Fruit fly (Drosophila melanogaster) whole organism, embryonic: ENCODE results near the gene MtnD.
A peak's percentile ranks its signal among the peaks of the same experiment; 100 is the strongest.

Source experiments
- Antp ChIP-seq: fragments of 200-800 bp; sonication (Bioruptor generic); optimal IDR thresholded peaks from 3 replicates; lab custom pipeline; 2016; ENCODE audit warnings: missing biosample characterization, missing genetic modification characterization
- Asciz ChIP-seq: fragments of 200-800 bp; sonication (Bioruptor generic); optimal IDR thresholded peaks from 2 replicates; lab custom pipeline; 2017; ENCODE audit warnings: missing biosample characterization, mild to moderate bottlenecking, missing genetic modification characterization, missing genetic modification reagents
- BEAF-32 ChIP-seq: fragments of 200-800 bp; sonication (Bioruptor generic); optimal IDR thresholded peaks from 3 replicates; lab custom pipeline; 2017; ENCODE audit warnings: missing biosample characterization, missing genetic modification characterization, mild to moderate bottlenecking, moderate library complexity, missing genetic modification reagents
- Blimp-1 ChIP-seq: fragments of 200-800 bp; sonication (Bioruptor generic); optimal IDR thresholded peaks from 3 replicates; lab custom pipeline; 2018; ENCODE audit warnings: missing biosample characterization, missing genetic modification characterization, mild to moderate bottlenecking, moderate library complexity, missing genetic modification reagents
- CG10147 ChIP-seq: fragments of 200-800 bp; sonication (Bioruptor generic); optimal IDR thresholded peaks from 2 replicates; lab custom pipeline; 2019; ENCODE audit warnings: missing biosample characterization, mild to moderate bottlenecking, missing genetic modification characterization, moderate library complexity
- CG10431 ChIP-seq: fragments of 200-800 bp; sonication (Bioruptor generic); optimal IDR thresholded peaks from 3 replicates; lab custom pipeline; 2018; ENCODE audit warnings: missing biosample characterization, mild to moderate bottlenecking, missing genetic modification characterization
- CG10959 ChIP-seq: fragments of 200-800 bp; sonication (Bioruptor generic); IDR thresholded peaks from 2 replicates; pipeline ENCODE4 v1.3.6; 2022; ENCODE audit warnings: missing biosample characterization, missing genetic modification characterization
- CG11085 ChIP-seq: fragments of 200-800 bp; sonication (Bioruptor generic); IDR thresholded peaks from 2 replicates; pipeline ENCODE4 v1.3.6; 2022; ENCODE audit warnings: missing biosample characterization, missing genetic modification characterization
- CG12104 ChIP-seq: fragments of 200-800 bp; sonication (Bioruptor generic); optimal IDR thresholded peaks from 3 replicates; lab custom pipeline; 2016; ENCODE audit warnings: missing biosample characterization, missing genetic modification characterization
- CG14965 ChIP-seq: fragments of 200-800 bp; sonication (Bioruptor generic); optimal IDR thresholded peaks from 2 replicates; lab custom pipeline; 2016; ENCODE audit warnings: missing biosample characterization, missing genetic modification characterization, borderline replicate concordance
- CG15269 ChIP-seq: fragments of 200-800 bp; sonication (Bioruptor generic); optimal IDR thresholded peaks from 2 replicates; lab custom pipeline; 2018; ENCODE audit warnings: missing biosample characterization, mild to moderate bottlenecking, missing genetic modification characterization, moderate library complexity
- CG18262 ChIP-seq: fragments of 200-800 bp; optimal IDR thresholded peaks from 3 replicates; lab custom pipeline; 2019; ENCODE audit warnings: missing biosample characterization, mild to moderate bottlenecking, missing genetic modification characterization, moderate library complexity
- CG18599 ChIP-seq: fragments of 200-800 bp; sonication (Bioruptor generic); optimal IDR thresholded peaks from 3 replicates; lab custom pipeline; 2017; ENCODE audit warnings: missing biosample characterization, missing genetic modification characterization, mild to moderate bottlenecking, moderate library complexity, missing genetic modification reagents
- CG3065 ChIP-seq: fragments of 200-800 bp; sonication (Bioruptor generic); optimal IDR thresholded peaks from 2 replicates; lab custom pipeline; 2016; ENCODE audit warnings: missing biosample characterization, missing genetic modification characterization
- CG3281 ChIP-seq: fragments of 200-800 bp; sonication (Bioruptor generic); optimal IDR thresholded peaks from 3 replicates; lab custom pipeline; 2017; ENCODE audit warnings: missing biosample characterization, mild to moderate bottlenecking, missing genetic modification characterization
- CG6791 ChIP-seq: fragments of 200-800 bp; sonication (Bioruptor generic); IDR thresholded peaks from 3 replicates; pipeline ENCODE4 v1.3.6; 2022; ENCODE audit warnings: missing biosample characterization, missing genetic modification characterization; ENCODE audit not compliant: partially characterized antibody
- CG7745 ChIP-seq: fragments of 200-800 bp; sonication (Bioruptor generic); optimal IDR thresholded peaks from 2 replicates; lab custom pipeline; 2018; ENCODE audit warnings: missing biosample characterization, mild to moderate bottlenecking, missing genetic modification characterization, moderate library complexity
- CG9609 ChIP-seq: fragments of 200-800 bp; sonication (Bioruptor generic); optimal IDR thresholded peaks from 3 replicates; lab custom pipeline; 2016; ENCODE audit warnings: missing biosample characterization, missing genetic modification characterization
- CG9797 ChIP-seq: fragments of 200-800 bp; sonication (Bioruptor generic); optimal IDR thresholded peaks from 3 replicates; lab custom pipeline; 2018; ENCODE audit warnings: missing biosample characterization, mild to moderate bottlenecking, missing genetic modification characterization
- Dek ChIP-seq: fragments of 200-800 bp; sonication (Bioruptor generic); optimal IDR thresholded peaks from 3 replicates; lab custom pipeline; 2019; ENCODE audit warnings: missing biosample characterization, mild to moderate bottlenecking, missing genetic modification characterization, moderate library complexity
- ERR ChIP-seq: fragments of 200-800 bp; sonication (Bioruptor generic); optimal IDR thresholded peaks from 2 replicates; lab custom pipeline; 2016; ENCODE audit warnings: missing biosample characterization, missing genetic modification characterization
- Ets65A ChIP-seq: fragments of 200-800 bp; sonication (Bioruptor generic); peaks from one replicate; lab custom pipeline; 2016; ENCODE audit warnings: missing biosample characterization, missing genetic modification characterization
- Fer1 ChIP-seq: fragments of 200-800 bp; sonication (Bioruptor generic); optimal IDR thresholded peaks from 2 replicates; lab custom pipeline; 2017; ENCODE audit warnings: missing biosample characterization, mild to moderate bottlenecking, missing genetic modification characterization
- Gsc ChIP-seq: fragments of 200-800 bp; sonication (Bioruptor generic); IDR thresholded peaks from 2 replicates; pipeline ENCODE4 v1.3.6; 2022; ENCODE audit warnings: missing biosample characterization, missing genetic modification characterization
- HmgZ ChIP-seq: fragments of 200-800 bp; sonication (Bioruptor generic); optimal IDR thresholded peaks from 2 replicates; lab custom pipeline; 2018; ENCODE audit warnings: missing biosample characterization, mild to moderate bottlenecking, missing genetic modification characterization
- Max ChIP-seq: fragments of 200-800 bp; sonication (Bioruptor generic); optimal IDR thresholded peaks from 2 replicates; lab custom pipeline; 2016; ENCODE audit warnings: missing biosample characterization, mild to moderate bottlenecking, missing genetic modification characterization
- Meics ChIP-seq: fragments of 200-800 bp; sonication (Bioruptor generic); optimal IDR thresholded peaks from 2 replicates; lab custom pipeline; 2017; ENCODE audit warnings: missing biosample characterization, mild to moderate bottlenecking, missing genetic modification characterization
- Nf-YB ChIP-seq: fragments of 200-800 bp; sonication (Bioruptor generic); optimal IDR thresholded peaks from 3 replicates; lab custom pipeline; 2019; ENCODE audit warnings: missing biosample characterization, mild to moderate bottlenecking, missing genetic modification characterization, moderate library complexity
- al ChIP-seq: fragments of 200-800 bp; sonication (Bioruptor generic); IDR thresholded peaks from 2 replicates; pipeline ENCODE4 v1.3.6; 2022; ENCODE audit warnings: missing biosample characterization, missing genetic modification characterization
- br ChIP-seq: fragments of >200 bp; optimal IDR thresholded peaks from 2 replicates; lab custom pipeline; 2017
- bsh ChIP-seq, 2 experiments: fragments of 200-800 bp; sonication (Bioruptor generic); optimal IDR thresholded peaks; 2 replicates each; lab custom pipeline; 2017 to 2018; ENCODE audit warnings: mild to moderate bottlenecking in 2 of 2, missing biosample characterization in 2 of 2, missing genetic modification characterization in 2 of 2, moderate library complexity in 1 of 2
- gcm ChIP-seq: fragments of 200-800 bp; sonication (Bioruptor generic); optimal IDR thresholded peaks from 2 replicates; lab custom pipeline; 2019; ENCODE audit warnings: missing biosample characterization, mild to moderate bottlenecking, missing genetic modification characterization, moderate library complexity
- ham ChIP-seq: fragments of 200-800 bp; sonication (Bioruptor generic); IDR thresholded peaks from 2 replicates; pipeline ENCODE4 v1.3.6; 2022; ENCODE audit warnings: missing biosample characterization, missing genetic modification characterization
- ind ChIP-seq: fragments of 200-800 bp; sonication (Bioruptor generic); optimal IDR thresholded peaks from 3 replicates; lab custom pipeline; 2016; ENCODE audit warnings: missing biosample characterization, missing genetic modification characterization
- ken ChIP-seq: fragments of 200-800 bp; sonication (Bioruptor generic); IDR thresholded peaks from 3 replicates; pipeline ENCODE4 v1.3.6; 2022; ENCODE audit warnings: missing biosample characterization, missing genetic modification characterization
- lbe ChIP-seq: fragments of 200-800 bp; sonication (Bioruptor generic); optimal IDR thresholded peaks from 2 replicates; lab custom pipeline; 2016; ENCODE audit warnings: missing biosample characterization, mild to moderate bottlenecking, missing genetic modification characterization
- lmd ChIP-seq: fragments of 200-800 bp; sonication (Bioruptor generic); IDR thresholded peaks from 2 replicates; pipeline ENCODE4 v1.3.6; 2022; ENCODE audit warnings: missing biosample characterization, missing genetic modification characterization
- lov ChIP-seq, 2 experiments: fragments of 200-800 bp in 1 of 2; fragments of >200 bp in 1 of 2; sonication (Bioruptor generic) in 1 of 2; IDR thresholded peaks in 1 of 2; optimal IDR thresholded peaks in 1 of 2; 2 replicates in 1 of 2; 3 replicates in 1 of 2; pipeline versions ENCODE4 v1.3.6 to Lab custom; 2017 to 2022; ENCODE audit warnings: missing biosample characterization in 1 of 2, missing genetic modification characterization in 1 of 2
- nau ChIP-seq: fragments of 200-800 bp; sonication (Bioruptor generic); optimal IDR thresholded peaks from 3 replicates; lab custom pipeline; 2017; ENCODE audit warnings: missing biosample characterization, mild to moderate bottlenecking, missing genetic modification characterization, missing genetic modification reagents
- nerfin-1 ChIP-seq: fragments of 200-800 bp; sonication (Bioruptor generic); optimal IDR thresholded peaks from 3 replicates; lab custom pipeline; 2019; ENCODE audit warnings: missing biosample characterization, mild to moderate bottlenecking, missing genetic modification characterization, moderate library complexity
- odd ChIP-seq: fragments of 200-800 bp; sonication (Bioruptor generic); optimal IDR thresholded peaks from 2 replicates; lab custom pipeline; 2017; ENCODE audit warnings: missing biosample characterization, mild to moderate bottlenecking, missing genetic modification characterization
- phol ChIP-seq: fragments of 200-800 bp; sonication (Bioruptor generic); optimal IDR thresholded peaks from 3 replicates; lab custom pipeline; 2018; ENCODE audit warnings: missing biosample characterization, mild to moderate bottlenecking, missing genetic modification characterization, moderate library complexity
- row ChIP-seq: fragments of 200-800 bp; sonication (Bioruptor generic); IDR thresholded peaks from 3 replicates; pipeline ENCODE4 v1.3.6; 2022; ENCODE audit warnings: missing biosample characterization, missing genetic modification characterization
- sens-2 ChIP-seq: fragments of 200-800 bp; sonication (Bioruptor generic); IDR thresholded peaks from 2 replicates; pipeline ENCODE4 v1.3.6; 2022; ENCODE audit warnings: missing biosample characterization, missing genetic modification characterization
- sim ChIP-seq: fragments of 200-800 bp; sonication (Bioruptor generic); IDR thresholded peaks from 2 replicates; pipeline ENCODE4 v1.3.6; 2022; ENCODE audit warnings: missing biosample characterization, missing genetic modification characterization
- tap ChIP-seq: fragments of 200-800 bp; optimal IDR thresholded peaks from 3 replicates; lab custom pipeline; 2019; ENCODE audit warnings: missing biosample characterization, mild to moderate bottlenecking, missing genetic modification characterization, moderate library complexity
- tio ChIP-seq: fragments of 200-800 bp; sonication (Bioruptor generic); optimal IDR thresholded peaks from 2 replicates; lab custom pipeline; 2017; ENCODE audit warnings: missing biosample characterization, missing genetic modification characterization, inconsistent platforms
- usp ChIP-seq: fragments of >200 bp; optimal IDR thresholded peaks from 2 replicates; lab custom pipeline; 2017; ENCODE audit warnings: missing biosample characterization, missing genetic modification characterization

Gene MtnD

dm6 chr3R:20549855-20550603, 15.3 kb downstream of the MtnD start (continued):
- TF ChIP-seq odd (GFP tag; lab: Kevin White, UChicago), result peak; percentile 81
- TF ChIP-seq gcm (GFP tag; lab: Kevin White, UChicago), result peak; percentile 85
- TF ChIP-seq BEAF-32 (GFP tag; lab: Kevin White, UChicago), result no peak
- TF ChIP-seq CG3281 (GFP tag; lab: Kevin White, UChicago), result peak; percentile 87
- TF ChIP-seq lmd (GFP tag; lab: Robert Waterston, UW), result peak; percentile 89
- peak; percentile 76 to 91 for TF ChIP-seq bsh (GFP tag; optimal IDR thresholded peaks at IDR 0.05; lab: Kevin White, UChicago)
- peak; percentile 68 for TF ChIP-seq Max (GFP tag; lab: Kevin White, UChicago)
- peak; percentile 64 for TF ChIP-seq nerfin-1 (tag; lab: Kevin White, UChicago)
- peak; percentile 92 for TF ChIP-seq CG15269
- TF ChIP-seq nau (GFP tag; lab: Kevin White, UChicago), result peak; percentile 62
- peak; percentile 34 for TF ChIP-seq Antp
- TF ChIP-seq HmgZ (tag; lab: Kevin White, UChicago), result peak; percentile 91
- TF ChIP-seq CG3065 (GFP tag; lab: Kevin White, UChicago), result peak; percentile 56
- TF ChIP-seq Meics (GFP tag; lab: Kevin White, UChicago), result peak; percentile 88
- TF ChIP-seq CG10431, result peak; percentile 55
- no peak for TF ChIP-seq lov (optimal IDR thresholded peaks at IDR 0.05; lab: Kevin White, UChicago)
- no peak for TF ChIP-seq lov (GFP tag; IDR thresholded peaks at IDR 0.05; lab: Robert Waterston, UW)
- peak; percentile 91 for TF ChIP-seq CG18262
- TF ChIP-seq lbe (GFP tag; lab: Kevin White, UChicago), result peak; percentile 63
- TF ChIP-seq br, result no peak
- TF ChIP-seq Fer1 (GFP tag; lab: Kevin White, UChicago), result peak; percentile 92
- peak; percentile 97 for TF ChIP-seq row (GFP tag; lab: Robert Waterston, UW)
- peak; percentile 67 for TF ChIP-seq Dek (tag; lab: Kevin White, UChicago)
- no peak for TF ChIP-seq Gsc
- TF ChIP-seq CG18599 (GFP tag; lab: Kevin White, UChicago), result peak; percentile 92
- peak; percentile 86 for TF ChIP-seq ind (GFP tag; lab: Kevin White, UChicago)
- no peak for TF ChIP-seq CG9797 (GFP tag; lab: Kevin White, UChicago)
- TF ChIP-seq Nf-YB, result peak; percentile 54
- peak; percentile 69; the same call in 1 of the 2 replicates for TF ChIP-seq sens-2 (GFP tag; lab: Robert Waterston, UW)
- no peak for TF ChIP-seq ERR (GFP tag; lab: Kevin White, UChicago)
- TF ChIP-seq usp (GFP tag; lab: Kevin White, UChicago), result no peak
- TF ChIP-seq tap (tag; lab: Kevin White, UChicago), result peak; percentile 80
- TF ChIP-seq ham (GFP tag; lab: Robert Waterston, UW), result 0 out of 2 replicates have a peak, but pooled peaks have one; percentile 8
- TF ChIP-seq Blimp-1, result peak; percentile 93
- TF ChIP-seq tio (GFP tag; lab: Kevin White, UChicago), result peak; percentile 83
- TF ChIP-seq CG7745, result no peak
- peak; percentile 63 for TF ChIP-seq sim (GFP tag; lab: Robert Waterston, UW)
- TF ChIP-seq CG12104 (GFP tag; lab: Kevin White, UChicago), result peak; percentile 84
- TF ChIP-seq phol (tag; lab: Kevin White, UChicago), result peak; percentile 90
- peak; percentile 75 for TF ChIP-seq al (GFP tag; lab: Robert Waterston, UW)
- 0 out of 3 replicates have a peak, but pooled peaks have one; percentile 5 for TF ChIP-seq CG6791 (GFP tag; lab: Robert Waterston, UW)
- peak; percentile 84 for TF ChIP-seq CG10147 (GFP tag; lab: Kevin White, UChicago)
- peak; percentile 82 for TF ChIP-seq CG10959
- peak; percentile 66 for TF ChIP-seq CG11085 (GFP tag; lab: Robert Waterston, UW)
- no peak for TF ChIP-seq CG14965
- TF ChIP-seq Asciz, result peak; percentile 75
- peak; percentile 36 for TF ChIP-seq CG9609
- peak; percentile 76 for TF ChIP-seq ken (GFP tag; lab: Robert Waterston, UW)
- TF ChIP-seq Ets65A (GFP tag; lab: Kevin White, UChicago), result peak; percentile 95
